Worm (Caenorhabditis elegans): ENCODE measurements around the gene C55A1.7.

The C55A1.7 gene

ce11 chrV:15661580-15661979 is 14.1 kb upstream of the C55A1.7 start:
- no peak for TF ChIP-seq snpc-4 (tag; optimal IDR thresholded peaks at IDR 0.05)
- no peak for TF ChIP-seq lin-13 (tag; optimal IDR thresholded peaks at IDR 0.05)
- no peak for TF ChIP-seq ztf-11 (tag; optimal IDR thresholded peaks at IDR 0.05)
- no peak for TF ChIP-seq nhr-2 (tag; optimal IDR thresholded peaks at IDR 0.05)

- TF ChIP-seq lin-32 (GFP tag; optimal IDR thresholded peaks at IDR 0.05) (no peak), mep-1 (tag; optimal IDR thresholded peaks at IDR 0.05) (no peak), ceh-83 (GFP tag; optimal IDR thresholded peaks at IDR 0.05) (no peak), nhr-237 (tag; optimal IDR thresholded peaks at IDR 0.05) (no peak), elt-1 (tag; optimal IDR thresholded peaks at IDR 0.05; ENCODE audit: borderline replicate concordance, insufficient read depth) (peak; percentile 94), cnd-1 (tag; optimal IDR thresholded peaks at IDR 0.05) (no peak), nhr-2 (tag; optimal IDR thresholded peaks at IDR 0.05) (no peak), ceh-43 (GFP tag; optimal IDR thresholded peaks at IDR 0.05) (no peak), ham-2 (GFP tag; optimal IDR thresholded peaks at IDR 0.05) (peak; percentile 43)
These were observed 13.6 kb upstream of the C55A1.7 start for ce11 chrV:15661003-15661402.

- TF ChIP-seq ceh-83 (GFP tag; optimal IDR thresholded peaks at IDR 0.05): no peak
- TF ChIP-seq hlh-1 (tag; optimal IDR thresholded peaks at IDR 0.05): peak; percentile 91
These were observed 11.0 kb upstream of the C55A1.7 start for ce11 chrV:15658262-15659060.

- TF ChIP-seq ces-1 (GFP tag; optimal IDR thresholded peaks at IDR 0.05) (no peak), ceh-43 (GFP tag; optimal IDR thresholded peaks at IDR 0.05) (no peak), bed-3 (GFP tag; optimal IDR thresholded peaks at IDR 0.05) (no peak), elt-1 (tag; optimal IDR thresholded peaks at IDR 0.05; ENCODE audit: borderline replicate concordance, insufficient read depth) (no peak), nhr-12 (tag; optimal IDR thresholded peaks at IDR 0.05) (no peak), flh-1 (GFP tag; optimal IDR thresholded peaks at IDR 0.05) (no peak), sptf-1 (tag; optimal IDR thresholded peaks at IDR 0.05) (no peak), ham-2 (GFP tag; optimal IDR thresholded peaks at IDR 0.05) (no peak)
These were observed 6.7 kb upstream of the C55A1.7 start, which contains the start of gene F53E4.2 for ce11 chrV:15654124-15654523. Gene F53E4.2, plus strand, starts transcription at chrV:15654424.

ce11 chrV:15652147-15652546 is 4.7 kb upstream of the C55A1.7 start:
- TF ChIP-seq nhr-237 (tag; optimal IDR thresholded peaks at IDR 0.05) (no peak), cnd-1 (tag; optimal IDR thresholded peaks at IDR 0.05) (no peak), hlh-1 (tag; optimal IDR thresholded peaks at IDR 0.05) (no peak), lin-32 (GFP tag; optimal IDR thresholded peaks at IDR 0.05) (no peak), M03D4.4 (tag; optimal IDR thresholded peaks at IDR 0.05) (no peak), nhr-28 (tag; optimal IDR thresholded peaks at IDR 0.05) (no peak), ceh-39 (tag; optimal IDR thresholded peaks at IDR 0.05) (no peak), mls-2 (tag; optimal IDR thresholded peaks at IDR 0.05) (no peak), sptf-1 (tag; optimal IDR thresholded peaks at IDR 0.05) (no peak), snpc-4 (tag; optimal IDR thresholded peaks at IDR 0.05) (no peak), pha-4 (tag; optimal IDR thresholded peaks at IDR 0.05) (no peak), tbx-8 (GFP tag; optimal IDR thresholded peaks at IDR 0.05) (no peak)

ce11 chrV:15650167-15650566 is 2.7 kb upstream of the C55A1.7 start, which contains the start of gene sru-42:
Gene sru-42, plus strand, starts transcription at chrV:15650467.
- TF ChIP-seq ceh-83 (GFP tag; optimal IDR thresholded peaks at IDR 0.05): no peak
- TF ChIP-seq sptf-1 (tag; optimal IDR thresholded peaks at IDR 0.05): no peak
- TF ChIP-seq mab-5 (tag; optimal IDR thresholded peaks at IDR 0.05): no peak
- TF ChIP-seq nhr-2 (tag; optimal IDR thresholded peaks at IDR 0.05): no peak
- no peak for TF ChIP-seq bed-3 (GFP tag; optimal IDR thresholded peaks at IDR 0.05)
- TF ChIP-seq lin-13 (tag; optimal IDR thresholded peaks at IDR 0.05): no peak

- TF ChIP-seq nhr-2 (tag; optimal IDR thresholded peaks at IDR 0.05): no peak
- no peak for TF ChIP-seq unc-120 (tag; optimal IDR thresholded peaks at IDR 0.05; ENCODE audit: poor library complexity, severe bottlenecking)
- no peak for TF ChIP-seq ceh-39 (tag; optimal IDR thresholded peaks at IDR 0.05)
- TF ChIP-seq pha-4 (tag; optimal IDR thresholded peaks at IDR 0.05): no peak
- TF ChIP-seq lin-13 (tag; optimal IDR thresholded peaks at IDR 0.05): no peak
- TF ChIP-seq mls-2 (tag; optimal IDR thresholded peaks at IDR 0.05): no peak
- no peak for TF ChIP-seq elt-3 (tag; optimal IDR thresholded peaks at IDR 0.05)
- no peak for TF ChIP-seq elt-1 (tag; optimal IDR thresholded peaks at IDR 0.05; ENCODE audit: borderline replicate concordance, insufficient read depth)
- no peak for TF ChIP-seq blmp-1 (tag; optimal IDR thresholded peaks at IDR 0.05)
- no peak for TF ChIP-seq ceh-83 (GFP tag; optimal IDR thresholded peaks at IDR 0.05)
- TF ChIP-seq lin-32 (GFP tag; optimal IDR thresholded peaks at IDR 0.05): no peak
- TF ChIP-seq ham-2 (GFP tag; optimal IDR thresholded peaks at IDR 0.05): no peak
- TF ChIP-seq mab-5 (tag; optimal IDR thresholded peaks at IDR 0.05): no peak
- no peak for TF ChIP-seq lsy-2 (tag; optimal IDR thresholded peaks at IDR 0.05)
- TF ChIP-seq tbx-8 (GFP tag; optimal IDR thresholded peaks at IDR 0.05): no peak
- no peak for TF ChIP-seq unc-62 (GFP tag; optimal IDR thresholded peaks at IDR 0.05)
- TF ChIP-seq nhr-76 (tag; optimal IDR thresholded peaks at IDR 0.05): no peak
These were observed 2.9 kb downstream of the C55A1.7 start, which contains the start of gene str-23 for ce11 chrV:15644575-15644974. Gene str-23, plus strand, starts transcription at chrV:15644875.
